Fruit fly (Drosophila melanogaster) whole organism, embryonic: Measurements from ENCODE around the gene Pvf2.

Experiments used
- Aef1 ChIP-seq: fragments of 200-800 bp; sonication (Bioruptor generic); IDR thresholded peaks from 3 replicates; pipeline ENCODE4 v1.3.6; 2022; ENCODE audit warnings: missing biosample characterization, missing genetic modification characterization
- CG10366 ChIP-seq: fragments of 200-800 bp; sonication (Bioruptor generic); IDR thresholded peaks from 2 replicates; pipeline ENCODE4 v1.3.6; 2022; ENCODE audit warnings: missing biosample characterization, missing genetic modification characterization
- CG10462 ChIP-seq: fragments of 200-800 bp; sonication (Bioruptor generic); optimal IDR thresholded peaks from 2 replicates; lab custom pipeline; 2016; ENCODE audit warnings: missing biosample characterization, missing genetic modification characterization
- CG12236 ChIP-seq: fragments of 200-800 bp; sonication (Bioruptor generic); optimal IDR thresholded peaks from 2 replicates; lab custom pipeline; 2016; ENCODE audit warnings: missing biosample characterization, missing genetic modification characterization
- CG12744 ChIP-seq: fragments of 200-800 bp; sonication (Bioruptor generic); optimal IDR thresholded peaks from 2 replicates; lab custom pipeline; 2016; ENCODE audit warnings: missing biosample characterization, missing genetic modification characterization
- CG13775 ChIP-seq: fragments of 200-800 bp; sonication (Bioruptor generic); optimal IDR thresholded peaks from 3 replicates; lab custom pipeline; 2017; ENCODE audit warnings: missing biosample characterization, mild to moderate bottlenecking, missing genetic modification characterization
- CG14050 ChIP-seq: fragments of 200-800 bp; sonication (Bioruptor generic); IDR thresholded peaks from 3 replicates; pipeline ENCODE4 v1.3.6; 2022; ENCODE audit warnings: missing biosample characterization, missing genetic modification characterization
- CG18764 ChIP-seq: fragments of 200-800 bp; sonication (Bioruptor generic); optimal IDR thresholded peaks from 3 replicates; lab custom pipeline; 2016; ENCODE audit warnings: missing biosample characterization, missing genetic modification characterization
- CG2129 ChIP-seq: fragments of 200-800 bp; sonication (Bioruptor generic); IDR thresholded peaks from 2 replicates; pipeline ENCODE4 v1.3.6; 2022; ENCODE audit warnings: missing biosample characterization, missing genetic modification characterization; ENCODE audit not compliant: partially characterized antibody
- CG2712 ChIP-seq: fragments of 200-800 bp; optimal IDR thresholded peaks from 3 replicates; lab custom pipeline; 2019; ENCODE audit warnings: missing biosample characterization, mild to moderate bottlenecking, missing genetic modification characterization, moderate library complexity
- CG30403 ChIP-seq: fragments of 200-800 bp; sonication (Bioruptor generic); optimal IDR thresholded peaks from 3 replicates; lab custom pipeline; 2016; ENCODE audit warnings: missing biosample characterization, missing genetic modification characterization
- CG3065 ChIP-seq: fragments of 200-800 bp; sonication (Bioruptor generic); optimal IDR thresholded peaks from 2 replicates; lab custom pipeline; 2016; ENCODE audit warnings: missing biosample characterization, missing genetic modification characterization
- CG3407 ChIP-seq: fragments of 200-800 bp; sonication (Bioruptor generic); optimal IDR thresholded peaks from 2 replicates; lab custom pipeline; 2018; ENCODE audit warnings: missing biosample characterization, mild to moderate bottlenecking, missing genetic modification characterization
- CG3995 ChIP-seq: fragments of 200-800 bp; sonication (Bioruptor generic); optimal IDR thresholded peaks from 3 replicates; lab custom pipeline; 2016; ENCODE audit warnings: missing biosample characterization, missing genetic modification characterization
- CG4424 ChIP-seq: fragments of 200-800 bp; sonication (Bioruptor generic); optimal IDR thresholded peaks from 3 replicates; lab custom pipeline; 2016; ENCODE audit warnings: missing biosample characterization, missing genetic modification characterization
- CG5245 ChIP-seq: fragments of 200-800 bp; sonication (Bioruptor generic); optimal IDR thresholded peaks from 3 replicates; lab custom pipeline; 2016; ENCODE audit warnings: missing biosample characterization, missing genetic modification characterization
- CG6791 ChIP-seq: fragments of 200-800 bp; sonication (Bioruptor generic); IDR thresholded peaks from 3 replicates; pipeline ENCODE4 v1.3.6; 2022; ENCODE audit warnings: missing biosample characterization, missing genetic modification characterization; ENCODE audit not compliant: partially characterized antibody
- CG7271 ChIP-seq: fragments of 200-800 bp; sonication (Bioruptor generic); optimal IDR thresholded peaks from 2 replicates; lab custom pipeline; 2018; ENCODE audit warnings: missing biosample characterization, mild to moderate bottlenecking, missing genetic modification characterization, moderate library complexity
- CG7745 ChIP-seq: fragments of 200-800 bp; sonication (Bioruptor generic); optimal IDR thresholded peaks from 2 replicates; lab custom pipeline; 2018; ENCODE audit warnings: missing biosample characterization, mild to moderate bottlenecking, missing genetic modification characterization, moderate library complexity
- CG7839 ChIP-seq: fragments of 200-800 bp; sonication (Bioruptor generic); optimal IDR thresholded peaks from 3 replicates; lab custom pipeline; 2018; ENCODE audit warnings: missing biosample characterization, mild to moderate bottlenecking, missing genetic modification characterization, moderate library complexity
- CG9437 ChIP-seq: fragments of 200-800 bp; sonication (Bioruptor generic); optimal IDR thresholded peaks from 2 replicates; lab custom pipeline; 2018; ENCODE audit warnings: missing biosample characterization, mild to moderate bottlenecking, missing genetic modification characterization
- Dip2 ChIP-seq: fragments of 200-800 bp; sonication (Bioruptor generic); IDR thresholded peaks from 2 replicates; pipeline ENCODE4 v1.3.6; 2022; ENCODE audit warnings: missing biosample characterization, missing genetic modification characterization
- E2f2 ChIP-seq: fragments of 200-800 bp; sonication (Bioruptor generic); IDR thresholded peaks from 2 replicates; pipeline ENCODE4 v1.3.6; 2022; ENCODE audit warnings: missing biosample characterization, missing genetic modification characterization
- HLH4C ChIP-seq: fragments of 200-800 bp; sonication (Bioruptor generic); IDR thresholded peaks from 3 replicates; pipeline ENCODE4 v1.3.6; 2022; ENCODE audit warnings: missing biosample characterization, missing genetic modification characterization; ENCODE audit not compliant: partially characterized antibody
- MESR4 ChIP-seq: fragments of 200-800 bp; sonication (Bioruptor generic); optimal IDR thresholded peaks from 2 replicates; lab custom pipeline; 2018; ENCODE audit warnings: missing biosample characterization, mild to moderate bottlenecking, missing genetic modification characterization, moderate library complexity
- Med ChIP-seq: fragments of 200-800 bp; sonication (Bioruptor generic); peaks from one replicate; lab custom pipeline; 2016; ENCODE audit warnings: missing biosample characterization, missing genetic modification characterization, mild to moderate bottlenecking, inconsistent platforms, moderate library complexity
- Mrtf ChIP-seq: fragments of 200-800 bp; sonication (Bioruptor generic); IDR thresholded peaks from 3 replicates; pipeline ENCODE4 v1.3.6; 2022; ENCODE audit warnings: missing biosample characterization, missing genetic modification characterization
- Oaz ChIP-seq: fragments of 200-800 bp; sonication (Bioruptor generic); IDR thresholded peaks from 2 replicates; pipeline ENCODE4 v1.3.6; 2022; ENCODE audit warnings: missing biosample characterization, missing genetic modification characterization
- Sry-β ChIP-seq: fragments of 200-800 bp; sonication (Bioruptor generic); optimal IDR thresholded peaks from 2 replicates; lab custom pipeline; 2018; ENCODE audit warnings: missing biosample characterization, mild to moderate bottlenecking, missing genetic modification characterization, moderate library complexity
- ato ChIP-seq: fragments of 200-800 bp; sonication (Bioruptor generic); IDR thresholded peaks from 2 replicates; pipeline ENCODE4 v1.3.6; 2022; ENCODE audit warnings: missing biosample characterization, missing genetic modification characterization; ENCODE audit not compliant: partially characterized antibody
- bab2 ChIP-seq: fragments of 200-800 bp; sonication (Bioruptor generic); optimal IDR thresholded peaks from 2 replicates; lab custom pipeline; 2016; ENCODE audit warnings: missing biosample characterization, missing genetic modification characterization
- bbx ChIP-seq: fragments of 200-800 bp; sonication (Bioruptor generic); IDR thresholded peaks from 2 replicates; pipeline ENCODE4 v1.3.6; 2022; ENCODE audit warnings: missing biosample characterization, missing genetic modification characterization; ENCODE audit not compliant: partially characterized antibody
- br ChIP-seq: fragments of >200 bp; optimal IDR thresholded peaks from 2 replicates; lab custom pipeline; 2017
- dimm ChIP-seq: fragments of 200-800 bp; sonication (Bioruptor generic); IDR thresholded peaks from 2 replicates; pipeline ENCODE4 v1.3.6; 2022; ENCODE audit warnings: missing biosample characterization, missing genetic modification characterization
- dpn ChIP-seq, 2 experiments: fragments of 200-800 bp; sonication (Bioruptor generic); optimal IDR thresholded peaks; 3 replicates each; lab custom pipeline; 2016; ENCODE audit warnings: missing biosample characterization in 2 of 2, missing genetic modification characterization in 2 of 2
- emc ChIP-seq: fragments of 200-800 bp; sonication (Bioruptor generic); optimal IDR thresholded peaks from 2 replicates; lab custom pipeline; 2016; ENCODE audit warnings: missing biosample characterization, missing genetic modification characterization
- en ChIP-seq: fragments of 200-800 bp; sonication (Bioruptor generic); optimal IDR thresholded peaks from 2 replicates; lab custom pipeline; 2016; ENCODE audit warnings: missing biosample characterization, missing genetic modification characterization
- eyg ChIP-seq: fragments of 200-800 bp; sonication (Bioruptor generic); optimal IDR thresholded peaks from 3 replicates; lab custom pipeline; 2016; ENCODE audit warnings: missing biosample characterization, missing genetic modification characterization
- grau ChIP-seq: fragments of 200-800 bp; optimal IDR thresholded peaks from 3 replicates; lab custom pipeline; 2019; ENCODE audit warnings: missing biosample characterization, mild to moderate bottlenecking, missing genetic modification characterization, moderate library complexity
- ind ChIP-seq: fragments of 200-800 bp; sonication (Bioruptor generic); optimal IDR thresholded peaks from 3 replicates; lab custom pipeline; 2016; ENCODE audit warnings: missing biosample characterization, missing genetic modification characterization
- nau ChIP-seq: fragments of 200-800 bp; sonication (Bioruptor generic); optimal IDR thresholded peaks from 3 replicates; lab custom pipeline; 2017; ENCODE audit warnings: missing biosample characterization, mild to moderate bottlenecking, missing genetic modification characterization, missing genetic modification reagents
- nom ChIP-seq: fragments of 200-800 bp; sonication (Bioruptor generic); optimal IDR thresholded peaks from 2 replicates; lab custom pipeline; 2017; ENCODE audit warnings: missing biosample characterization, missing genetic modification characterization, mild to moderate bottlenecking, moderate library complexity, missing genetic modification reagents
- row ChIP-seq: fragments of 200-800 bp; sonication (Bioruptor generic); IDR thresholded peaks from 3 replicates; pipeline ENCODE4 v1.3.6; 2022; ENCODE audit warnings: missing biosample characterization, missing genetic modification characterization
- slbo ChIP-seq: fragments of 200-800 bp; sonication (Bioruptor generic); IDR thresholded peaks from 2 replicates; pipeline ENCODE4 v1.3.6; 2022; ENCODE audit warnings: missing biosample characterization, missing genetic modification characterization
- slou ChIP-seq: fragments of 200-800 bp; sonication (Bioruptor generic); optimal IDR thresholded peaks from 3 replicates; lab custom pipeline; 2016; ENCODE audit warnings: missing biosample characterization, missing genetic modification characterization
- sr ChIP-seq: fragments of 200-800 bp; sonication (Bioruptor generic); IDR thresholded peaks from 3 replicates; pipeline ENCODE4 v1.3.6; 2022; ENCODE audit warnings: missing biosample characterization, missing genetic modification characterization
- tgo ChIP-seq: fragments of 200-800 bp; sonication (Bioruptor generic); IDR thresholded peaks from 3 replicates; pipeline ENCODE4 v1.3.6; 2022; ENCODE audit warnings: missing biosample characterization, missing genetic modification characterization
- trem ChIP-seq: fragments of 200-800 bp; optimal IDR thresholded peaks from 3 replicates; lab custom pipeline; 2019; ENCODE audit warnings: missing biosample characterization, mild to moderate bottlenecking, missing genetic modification characterization, moderate library complexity
- yki ChIP-seq: fragments of >200 bp; optimal IDR thresholded peaks from 3 replicates; lab custom pipeline; 2018
- zfh2 ChIP-seq: fragments of 200-800 bp; sonication (Bioruptor generic); optimal IDR thresholded peaks from 2 replicates; lab custom pipeline; 2016; ENCODE audit warnings: missing biosample characterization, missing genetic modification characterization

The Pvf2 gene

DNA sequence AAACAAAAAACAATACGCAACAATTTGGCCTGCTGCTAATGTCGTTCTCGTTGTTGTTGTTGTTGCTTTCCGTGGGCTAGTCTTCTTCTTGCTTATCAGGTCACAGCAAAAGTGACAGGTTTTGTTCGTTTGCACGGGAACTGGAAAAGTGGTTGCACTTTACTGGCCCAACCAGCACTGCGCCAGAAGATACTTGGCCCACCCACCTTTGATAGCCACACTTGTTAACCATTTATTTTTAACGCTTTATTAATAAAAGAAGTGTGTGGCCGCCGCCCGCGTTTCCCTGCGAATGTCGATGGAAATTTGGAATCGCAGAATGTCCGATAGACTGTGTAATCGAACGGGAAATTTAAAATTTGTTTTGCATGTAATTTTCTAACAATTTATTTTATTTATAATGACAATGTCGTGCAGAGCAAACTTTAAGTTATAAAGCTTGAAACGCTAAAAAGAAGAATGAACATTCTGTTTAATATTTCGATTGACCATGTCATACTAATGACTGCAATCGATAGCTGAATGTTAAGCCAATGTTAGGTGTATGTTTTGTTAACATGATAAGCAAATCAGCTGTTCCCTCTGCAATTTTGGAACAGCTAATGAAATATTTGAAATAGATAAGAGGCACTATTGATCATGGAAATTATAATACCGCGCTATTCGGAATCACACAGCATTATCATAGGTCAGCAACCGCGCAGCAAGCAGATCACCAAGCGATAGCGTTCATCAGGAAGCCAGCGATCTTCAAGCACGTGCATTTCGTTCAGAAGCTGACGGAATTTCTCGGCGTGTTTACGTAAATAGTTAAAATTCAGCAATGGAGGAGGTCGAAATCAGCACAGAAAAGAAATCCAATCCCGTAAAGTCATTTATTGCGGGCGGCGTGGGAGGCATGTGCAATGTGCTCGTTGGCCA is 57.2 kb downstream of the Pvf2 start, which contains the start of the genes CG31908 and MME1 (continued):
- TF ChIP-seq CG2129 (GFP tag; lab: Robert Waterston, UW) (0 out of 2 replicates have a peak, but pooled peaks have one; percentile 34), CG12236 (GFP tag; lab: Kevin White, UChicago) (no peak), CG14050 (GFP tag; lab: Robert Waterston, UW) (no peak), MESR4 (GFP tag; lab: Kevin White, UChicago) (peak; percentile 94), nau (no peak), tgo (GFP tag; lab: Robert Waterston, UW) (no peak; the same call in 2 of the 3 replicates), eyg (GFP tag; lab: Kevin White, UChicago) (no peak), E2f2 (GFP tag; lab: Robert Waterston, UW) (peak; percentile 67), CG7745 (tag; lab: Kevin White, UChicago) (no peak), Aef1 (GFP tag; lab: Robert Waterston, UW) (peak; percentile 20; the same call in 1 of the 3 replicates), ato (GFP tag; lab: Robert Waterston, UW) (peak; percentile 75; the same call in 1 of the 2 replicates), bbx (GFP tag; lab: Robert Waterston, UW) (peak; percentile 68), CG5245 (no peak), sr (GFP tag; lab: Robert Waterston, UW) (no peak), Mrtf (GFP tag; lab: Robert Waterston, UW) (no peak), CG10366 (GFP tag; lab: Robert Waterston, UW) (no peak), CG3407 (GFP tag; lab: Kevin White, UChicago) (no peak), bab2 (GFP tag; lab: Kevin White, UChicago) (peak; percentile 30), dimm (GFP tag; lab: Robert Waterston, UW) (no peak), Oaz (GFP tag; lab: Robert Waterston, UW) (no peak), Med (peak; percentile 94), CG7839 (tag; lab: Kevin White, UChicago) (no peak), CG6791 (GFP tag; lab: Robert Waterston, UW) (peak; percentile 76; the same call in 2 of the 3 replicates), en (GFP tag; lab: Kevin White, UChicago) (no peak), CG3065 (GFP tag; lab: Kevin White, UChicago) (no peak), br (lab: Kevin White, UChicago) (no peak), ind (GFP tag; lab: Kevin White, UChicago) (peak; percentile 43), slbo (GFP tag; lab: Robert Waterston, UW) (peak; percentile 45; the same call in 1 of the 2 replicates), trem (tag; lab: Kevin White, UChicago) (peak; percentile 56), CG4424 (GFP tag; lab: Kevin White, UChicago) (peak; percentile 4), CG12744 (GFP tag; lab: Kevin White, UChicago) (no peak), CG10462 (GFP tag; lab: Kevin White, UChicago) (no peak), CG18764 (GFP tag; lab: Kevin White, UChicago) (no peak), emc (GFP tag; lab: Kevin White, UChicago) (no peak), CG9437 (GFP tag; lab: Kevin White, UChicago) (peak; percentile 16), Dip2 (GFP tag; lab: Robert Waterston, UW) (no peak), dpn (GFP tag; optimal IDR thresholded peaks at IDR 0.05; lab: Kevin White, UChicago) (peak; percentile 31 to 41), zfh2 (peak; percentile 68), slou (no peak), yki (lab: Kevin White, UChicago) (no peak), CG2712 (tag; lab: Kevin White, UChicago) (peak; percentile 29), grau (tag; lab: Kevin White, UChicago) (no peak), CG3995 (GFP tag; lab: Kevin White, UChicago) (peak; percentile 72), CG13775 (peak; percentile 41), CG7271 (tag; lab: Kevin White, UChicago) (no peak), row (peak; percentile 41; the same call in 1 of the 3 replicates), CG30403 (GFP tag; lab: Kevin White, UChicago) (peak; percentile 36), Sry-β (no peak), HLH4C (peak; percentile 92), nom (GFP tag; lab: Kevin White, UChicago) (no peak)
